Fruit fly (Drosophila melanogaster): ENCODE data around the gene hth.

hth gene

DNA sequence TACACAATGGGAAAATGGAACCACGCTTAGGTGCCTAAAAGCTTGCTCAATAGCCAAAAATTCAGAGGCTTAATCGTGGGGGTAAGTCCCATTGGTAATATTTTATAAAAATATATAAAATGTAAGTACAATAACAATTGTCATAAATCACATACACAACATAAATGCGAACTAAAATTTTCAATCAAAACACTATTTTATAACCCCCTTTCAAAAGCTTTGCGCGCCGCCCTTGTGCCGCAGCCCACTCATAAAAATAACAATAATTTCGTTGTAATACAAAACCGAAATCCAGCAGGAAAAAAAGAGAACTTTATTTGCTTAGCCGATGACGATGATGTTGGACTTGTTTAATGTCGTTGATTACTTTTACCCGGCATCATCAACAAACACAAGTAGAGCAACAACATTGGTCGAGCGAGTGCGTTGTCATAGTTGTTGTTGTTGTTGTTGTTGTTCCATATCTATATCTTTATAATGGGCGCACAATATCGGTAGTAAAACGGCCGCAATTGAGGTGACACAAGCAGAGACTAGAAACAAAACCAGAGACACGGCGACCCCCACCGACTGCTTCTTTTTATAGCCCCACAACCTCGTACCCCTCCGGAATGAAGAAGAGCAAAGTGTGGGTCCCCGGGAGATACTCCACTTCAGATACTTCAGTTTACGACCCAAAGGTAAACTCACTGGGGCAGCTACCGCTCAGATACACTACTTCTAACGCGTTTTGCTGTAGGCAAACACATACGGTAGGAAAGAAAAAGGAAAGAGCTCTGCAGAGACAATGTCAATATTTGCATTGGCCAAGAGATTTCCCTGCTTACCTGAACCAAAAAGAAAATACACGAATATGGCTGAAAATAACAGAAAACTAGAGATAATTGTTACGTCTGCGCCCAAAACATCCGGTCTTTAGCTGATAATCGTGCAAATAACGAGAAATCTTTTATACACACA is 41.5 kb downstream of the hth start (continued):
- peak; percentile 12 for TF ChIP-seq gro (GFP tag; optimal IDR thresholded peaks at IDR 0.05)
- peak; percentile 73 for TF ChIP-seq trem (tag; optimal IDR thresholded peaks at IDR 0.05)
- peak in 1 of 2 experiments; percentile 18 for TF ChIP-seq crp (GFP tag; optimal IDR thresholded peaks at IDR 0.05)
- peak; percentile 55 for TF ChIP-seq Kr (GFP tag; optimal IDR thresholded peaks at IDR 0.05)
- TF ChIP-seq CG1024 (GFP tag; IDR thresholded peaks at IDR 0.05): peak; percentile 72
- TF ChIP-seq Dbx (GFP tag; IDR thresholded peaks at IDR 0.05): peak; percentile 90
- TF ChIP-seq CG33213 (GFP tag; optimal IDR thresholded peaks at IDR 0.05): no peak
- peak; percentile 69 for TF ChIP-seq CG10321 (GFP tag; IDR thresholded peaks at IDR 0.05)
- peak; percentile 87 for TF ChIP-seq CG9817 (tag; optimal IDR thresholded peaks at IDR 0.05)
- TF ChIP-seq Ets65A (GFP tag): peak; percentile 93
- peak; percentile 73 for TF ChIP-seq sd (tag; optimal IDR thresholded peaks at IDR 0.05)
- TF ChIP-seq Meics (GFP tag; optimal IDR thresholded peaks at IDR 0.05): peak; percentile 80
- peak; percentile 84 for TF ChIP-seq CG12942 (GFP tag; optimal IDR thresholded peaks at IDR 0.05)
- TF ChIP-seq Trl (optimal IDR thresholded peaks at IDR 0.05): no peak
- TF ChIP-seq Trl (GFP tag; optimal IDR thresholded peaks at IDR 0.05): peak; percentile 13
- TF ChIP-seq zf30C (GFP tag; optimal IDR thresholded peaks at IDR 0.05): no peak
- TF ChIP-seq sr (GFP tag; IDR thresholded peaks at IDR 0.05): peak; percentile 78; the same call in 2 of the 3 replicates
- no peak for TF ChIP-seq Hmx (GFP tag; optimal IDR thresholded peaks at IDR 0.05)
- peak; percentile 84 for TF ChIP-seq CG17829 (tag; optimal IDR thresholded peaks at IDR 0.05)
- peak; percentile 80 for TF ChIP-seq Spps (tag; optimal IDR thresholded peaks at IDR 0.05)
- no peak for TF ChIP-seq Myb (GFP tag; optimal IDR thresholded peaks at IDR 0.05)
- TF ChIP-seq Rfx (GFP tag; IDR thresholded peaks at IDR 0.05): peak; percentile 94
- no peak for TF ChIP-seq Lpt (GFP tag; optimal IDR thresholded peaks at IDR 0.05)
- TF ChIP-seq ham (GFP tag; IDR thresholded peaks at IDR 0.05): peak; percentile 43; the same call in 1 of the 2 replicates
- no peak for TF ChIP-seq amos (GFP tag; IDR thresholded peaks at IDR 0.05; ENCODE audit: partially characterized antibody)
- TF ChIP-seq CG11456 (GFP tag; IDR thresholded peaks at IDR 0.05): peak; percentile 87
- 0 out of 3 replicates have a peak, but pooled peaks have one; percentile 39 for TF ChIP-seq CG11093 (GFP tag; IDR thresholded peaks at IDR 0.05)
- TF ChIP-seq CG12104 (GFP tag; optimal IDR thresholded peaks at IDR 0.05): peak; percentile 48
- peak; percentile 35 for TF ChIP-seq CG16863 (GFP tag; optimal IDR thresholded peaks at IDR 0.05)
- TF ChIP-seq Ets97D (GFP tag; optimal IDR thresholded peaks at IDR 0.05): peak; percentile 3
- TF ChIP-seq stc (GFP tag; IDR thresholded peaks at IDR 0.05): peak; percentile 86
- peak; percentile 76 for TF ChIP-seq CG12219 (GFP tag; optimal IDR thresholded peaks at IDR 0.05)
- peak; percentile 82 for TF ChIP-seq bcd (GFP tag; optimal IDR thresholded peaks at IDR 0.05)
- no peak for TF ChIP-seq CG3065 (GFP tag; optimal IDR thresholded peaks at IDR 0.05)
- TF ChIP-seq rib (GFP tag; IDR thresholded peaks at IDR 0.05): peak; percentile 84
- peak; percentile 21 for TF ChIP-seq CG12236 (GFP tag; optimal IDR thresholded peaks at IDR 0.05)
- TF ChIP-seq CG6683 (GFP tag; optimal IDR thresholded peaks at IDR 0.05): peak; percentile 41
- TF ChIP-seq CG1832 (GFP tag; optimal IDR thresholded peaks at IDR 0.05): no peak
- TF ChIP-seq pita (GFP tag; optimal IDR thresholded peaks at IDR 0.05): no peak
- TF ChIP-seq Atf3 (GFP tag; optimal IDR thresholded peaks at IDR 0.05): peak; percentile 39
- peak; percentile 58 for TF ChIP-seq CG15514 (GFP tag; optimal IDR thresholded peaks at IDR 0.05)
- TF ChIP-seq lilli (GFP tag; optimal IDR thresholded peaks at IDR 0.05): peak; percentile 84
- TF ChIP-seq Gsc (GFP tag; IDR thresholded peaks at IDR 0.05): no peak
- peak; percentile 83 for TF ChIP-seq gsb (GFP tag; IDR thresholded peaks at IDR 0.05)
- peak; percentile 56 for TF ChIP-seq vfl (GFP tag; optimal IDR thresholded peaks at IDR 0.05)
- TF ChIP-seq kah (GFP tag; optimal IDR thresholded peaks at IDR 0.05): peak; percentile 61
- TF ChIP-seq Tbp (GFP tag; optimal IDR thresholded peaks at IDR 0.05): no peak
- TF ChIP-seq HmgD (GFP tag; optimal IDR thresholded peaks at IDR 0.05): no peak
- TF ChIP-seq corto (GFP tag; optimal IDR thresholded peaks at IDR 0.05): no peak
- no peak for TF ChIP-seq insv (GFP tag; optimal IDR thresholded peaks at IDR 0.05)

Data from whole organism, embryonic.